Fruit fly (Drosophila melanogaster): Measurements from ENCODE around the gene tfc.

DNA sequence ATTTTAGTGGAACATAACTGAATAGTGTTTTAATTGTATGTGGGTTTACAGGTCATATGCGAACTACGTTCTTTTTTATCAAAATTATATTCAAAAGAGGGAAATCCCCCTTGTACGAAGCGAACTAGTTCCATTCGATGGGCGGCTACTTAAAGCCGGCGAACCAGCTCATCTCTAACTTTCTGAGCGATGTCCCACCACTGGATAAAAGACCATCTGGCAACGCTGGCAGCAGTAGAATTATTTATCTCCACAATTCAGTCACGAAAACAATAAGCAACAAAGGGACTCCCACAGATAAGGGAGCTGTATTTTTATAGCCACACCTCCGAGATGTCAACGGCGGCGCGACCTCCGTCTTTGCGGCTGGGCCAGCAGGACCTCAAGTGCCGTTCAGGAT, 39.4 kb downstream of the tfc start, which contains the start of gene Rabex-5:
- TF ChIP-seq MBD-R2 (GFP tag; IDR thresholded peaks at IDR 0.05) = peak; percentile 97
- no peak for TF ChIP-seq CG1647 (GFP tag; optimal IDR thresholded peaks at IDR 0.05)
- no peak for TF ChIP-seq fru (optimal IDR thresholded peaks at IDR 0.05)
- TF ChIP-seq CG12155 (GFP tag; optimal IDR thresholded peaks at IDR 0.05) = peak; percentile 45
- TF ChIP-seq kay (GFP tag; optimal IDR thresholded peaks at IDR 0.05) = no peak
- TF ChIP-seq CG6175 (GFP tag; IDR thresholded peaks at IDR 0.05) = no peak
- TF ChIP-seq ken (GFP tag; IDR thresholded peaks at IDR 0.05) = no peak
- TF ChIP-seq ap (GFP tag; IDR thresholded peaks at IDR 0.05) = no peak
- peak; percentile 79 for TF ChIP-seq MESR4 (GFP tag; optimal IDR thresholded peaks at IDR 0.05)
- no peak for TF ChIP-seq sd (tag; optimal IDR thresholded peaks at IDR 0.05)
- no peak for TF ChIP-seq Fer3 (tag; optimal IDR thresholded peaks at IDR 0.05)

All from whole organism, embryonic.